Worm (Caenorhabditis elegans) whole organism, late embryonic: Measurements from ENCODE around the gene mam-6.
A peak's percentile ranks its signal among the peaks of the same experiment; 100 is the strongest.

Experiments used
- C38D4.7 ChIP-seq: fragments of 200-800 bp; sonication (Bioruptor generic); optimal IDR thresholded peaks from 2 replicates; lab custom pipeline; 2018; ENCODE audit warnings: mild to moderate bottlenecking, missing genetic modification characterization, moderate library complexity, missing compliant biosample characterization
- K09A11.1 ChIP-seq: sonication (generic microtip); optimal IDR thresholded peaks from 2 replicates; lab custom pipeline; 2017; ENCODE audit warnings: antibody characterized with exemption, mild to moderate bottlenecking, missing genetic modification characterization, missing compliant biosample characterization; ENCODE audit not compliant: insufficient read depth
- T23F11.4 ChIP-seq: fragments of 200-800 bp; sonication (Bioruptor generic); optimal IDR thresholded peaks from 2 replicates; lab custom pipeline; 2018; ENCODE audit warnings: mild to moderate bottlenecking, missing genetic modification characterization, missing compliant biosample characterization
- ama-1 ChIP-seq: fragments of 150-350 bp; optimal IDR thresholded peaks from 2 replicates; lab custom pipeline; 2014
- ceh-14 ChIP-seq: sonication (generic microtip); optimal IDR thresholded peaks from 2 replicates; lab custom pipeline; 2016; ENCODE audit warnings: missing genotype, missing genetic modification characterization, missing compliant biosample characterization
- ceh-18 ChIP-seq: sonication (generic microtip); optimal IDR thresholded peaks from 2 replicates; lab custom pipeline; 2016; ENCODE audit warnings: missing genetic modification characterization, missing compliant biosample characterization
- ceh-2 ChIP-seq: sonication (generic microtip); optimal IDR thresholded peaks from 2 replicates; lab custom pipeline; 2016; ENCODE audit warnings: missing genotype, missing genetic modification characterization, missing compliant biosample characterization
- ceh-22 ChIP-seq: sonication (generic microtip); optimal IDR thresholded peaks from 2 replicates; lab custom pipeline; 2017; ENCODE audit warnings: missing biosample characterization, missing genetic modification characterization
- ceh-24 ChIP-seq: sonication (generic microtip); optimal IDR thresholded peaks from 2 replicates; lab custom pipeline; 2016; ENCODE audit warnings: mild to moderate bottlenecking, missing genetic modification characterization, missing compliant biosample characterization
- ceh-31 ChIP-seq: sonication (generic microtip); optimal IDR thresholded peaks from 2 replicates; lab custom pipeline; 2016; ENCODE audit warnings: missing genetic modification characterization, missing compliant biosample characterization
- ceh-45 ChIP-seq: fragments of 200-800 bp; sonication (Bioruptor generic); IDR thresholded peaks from 2 replicates; pipeline ENCODE4 v1.3.6; 2022; ENCODE audit warnings: missing genetic modification reagents, missing genetic modification characterization, missing compliant biosample characterization
- ceh-48 ChIP-seq: sonication (generic microtip); optimal IDR thresholded peaks from 2 replicates; lab custom pipeline; 2016; ENCODE audit warnings: missing genetic modification characterization, inconsistent platforms, missing compliant biosample characterization
- ceh-9 ChIP-seq: sonication (generic microtip); optimal IDR thresholded peaks from 2 replicates; lab custom pipeline; 2016; ENCODE audit warnings: mild to moderate bottlenecking, missing genetic modification characterization, inconsistent platforms, missing compliant biosample characterization
- dve-1 ChIP-seq: sonication (generic microtip); optimal IDR thresholded peaks from 2 replicates; lab custom pipeline; 2017; ENCODE audit warnings: antibody characterized with exemption, mild to moderate bottlenecking, missing genetic modification characterization, missing compliant biosample characterization
- elt-2 ChIP-seq: sonication (generic microtip); optimal IDR thresholded peaks from 2 replicates; lab custom pipeline; 2016; ENCODE audit warnings: missing genetic modification reagents, missing genetic modification characterization, missing compliant biosample characterization
- elt-4 ChIP-seq: sonication (generic microtip); optimal IDR thresholded peaks from 2 replicates; lab custom pipeline; 2016; ENCODE audit warnings: missing genetic modification characterization, missing compliant biosample characterization
- ets-4 ChIP-seq: sonication (generic microtip); optimal IDR thresholded peaks from 2 replicates; lab custom pipeline; 2016; ENCODE audit warnings: missing genetic modification characterization, missing compliant biosample characterization
- fax-1 ChIP-seq: sonication (generic microtip); optimal IDR thresholded peaks from 2 replicates; lab custom pipeline; 2016; ENCODE audit warnings: missing genotype, missing genetic modification characterization, missing compliant biosample characterization
- gmeb-2 ChIP-seq: sonication (generic microtip); optimal IDR thresholded peaks from 2 replicates; lab custom pipeline; 2016; ENCODE audit warnings: missing genetic modification characterization, inconsistent platforms, missing compliant biosample characterization
- hlh-13 ChIP-seq: fragments of 200-800 bp; sonication (Bioruptor generic); optimal IDR thresholded peaks from 2 replicates; lab custom pipeline; 2018; ENCODE audit warnings: mild to moderate bottlenecking, missing genetic modification characterization, missing compliant biosample characterization
- hlh-8 ChIP-seq: sonication (generic microtip); optimal IDR thresholded peaks from 2 replicates; lab custom pipeline; 2016; ENCODE audit warnings: missing genotype, missing genetic modification characterization, missing compliant biosample characterization
- lin-11 ChIP-seq: fragments of 200-800 bp; sonication (Bioruptor generic); optimal IDR thresholded peaks from 2 replicates; lab custom pipeline; 2018; ENCODE audit warnings: mild to moderate bottlenecking, missing genetic modification characterization, missing compliant biosample characterization
- nhr-11 ChIP-seq: fragments of 150-350 bp; optimal IDR thresholded peaks from 2 replicates; lab custom pipeline; 2014; ENCODE audit warnings: missing biosample characterization, missing genetic modification characterization
- nhr-232 ChIP-seq: sonication (generic microtip); optimal IDR thresholded peaks from 2 replicates; lab custom pipeline; 2016; ENCODE audit warnings: missing genetic modification characterization, missing compliant biosample characterization
- pat-9 ChIP-seq: fragments of 200-800 bp; sonication (Bioruptor generic); optimal IDR thresholded peaks from 2 replicates; lab custom pipeline; 2018; ENCODE audit warnings: mild to moderate bottlenecking, missing genetic modification characterization, moderate library complexity, missing compliant biosample characterization
- pax-1 ChIP-seq: fragments of 150-350 bp; optimal IDR thresholded peaks from 2 replicates; lab custom pipeline; 2014; ENCODE audit warnings: missing biosample characterization, missing genetic modification characterization
- pha-2 ChIP-seq: sonication (generic microtip); optimal IDR thresholded peaks from 2 replicates; lab custom pipeline; 2017; ENCODE audit warnings: mild to moderate bottlenecking, missing genetic modification characterization, missing compliant biosample characterization
- pha-4 ChIP-seq: fragments of 150-350 bp; optimal IDR thresholded peaks from 2 replicates; lab custom pipeline; 2018; ENCODE audit warnings: missing biosample characterization, missing genetic modification reagents, missing genetic modification characterization
- pqm-1 ChIP-seq: sonication (generic microtip); optimal IDR thresholded peaks from 2 replicates; lab custom pipeline; 2016; ENCODE audit warnings: missing genetic modification characterization, missing compliant biosample characterization
- pros-1 ChIP-seq: fragments of 150-350 bp; optimal IDR thresholded peaks from 2 replicates; lab custom pipeline; 2014; ENCODE audit warnings: missing biosample characterization, missing genetic modification reagents, missing genetic modification characterization
- ref-2 ChIP-seq: sonication (generic microtip); optimal IDR thresholded peaks from 2 replicates; lab custom pipeline; 2016; ENCODE audit warnings: missing genetic modification characterization, missing compliant biosample characterization
- sdc-2 ChIP-seq: sonication (generic microtip); optimal IDR thresholded peaks from 2 replicates; lab custom pipeline; 2016; ENCODE audit warnings: missing genotype, missing genetic modification characterization, missing compliant biosample characterization
- syd-9 ChIP-seq: sonication (generic microtip); optimal IDR thresholded peaks from 2 replicates; lab custom pipeline; 2016; ENCODE audit warnings: mild to moderate bottlenecking, missing genetic modification characterization, moderate library complexity, missing compliant biosample characterization
- ttx-3 ChIP-seq: sonication (generic microtip); optimal IDR thresholded peaks from 2 replicates; lab custom pipeline; 2016; ENCODE audit warnings: missing genetic modification reagents, missing genetic modification characterization, missing compliant biosample characterization
- unc-42 ChIP-seq: sonication (generic microtip); optimal IDR thresholded peaks from 2 replicates; lab custom pipeline; 2016; ENCODE audit warnings: missing genotype, missing genetic modification characterization, missing compliant biosample characterization
- unc-55 ChIP-seq: sonication (generic microtip); optimal IDR thresholded peaks from 2 replicates; lab custom pipeline; 2017; ENCODE audit warnings: missing biosample characterization, missing genetic modification reagents, missing genetic modification characterization
- zip-5 ChIP-seq: sonication (generic microtip); optimal IDR thresholded peaks from 2 replicates; lab custom pipeline; 2016; ENCODE audit warnings: missing genetic modification characterization, missing compliant biosample characterization

The mam-6 gene

DNA sequence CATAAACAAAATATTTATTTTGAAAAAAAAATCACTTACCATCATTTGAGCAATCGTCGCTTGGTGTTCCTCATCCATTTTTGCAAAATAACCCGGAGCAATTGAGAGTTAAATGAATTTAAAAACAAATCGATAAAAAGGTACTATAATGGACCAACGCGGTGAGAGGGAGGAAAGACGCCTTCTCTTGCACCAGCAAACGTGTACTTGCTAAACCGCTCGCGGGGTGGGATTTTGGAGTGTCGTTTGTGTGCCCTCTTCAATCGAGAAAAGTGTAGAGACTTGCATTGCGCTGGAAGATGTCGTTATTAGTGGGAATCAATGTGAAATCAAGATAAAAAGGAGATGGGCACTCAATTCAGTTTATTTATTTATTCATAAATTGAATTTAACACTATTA, 14.7 kb upstream of the mam-6 start, which contains the start of gene H40L08.1:
Gene H40L08.1, minus strand, starts transcription at position 292 of the 400 bp plus-strand sequence.
- TF ChIP-seq nhr-232 (tag; lab: Kevin White, UChicago), result no peak
- peak; percentile 34 for TF ChIP-seq ceh-48
- no peak for TF ChIP-seq lin-11 (tag; lab: Kevin White, UChicago)
- TF ChIP-seq elt-2 (tag; lab: Kevin White, UChicago), result peak; percentile 38
- TF ChIP-seq hlh-8, result no peak
- no peak for TF ChIP-seq C38D4.7 (GFP tag; lab: Kevin White, UChicago)
- TF ChIP-seq elt-4 (tag; lab: Kevin White, UChicago), result no peak
- TF ChIP-seq nhr-11 (tag; lab: Kevin White, UChicago), result no peak
- TF ChIP-seq unc-55, result no peak
- TF ChIP-seq ceh-31, result no peak
- no peak for TF ChIP-seq K09A11.1 (tag; lab: Kevin White, UChicago)
- TF ChIP-seq unc-42 (tag; lab: Kevin White, UChicago), result peak; percentile 15
- TF ChIP-seq ama-1, result no peak
- TF ChIP-seq ceh-2, result no peak
- TF ChIP-seq T23F11.4 (GFP tag; lab: Kevin White, UChicago), result no peak
- no peak for TF ChIP-seq fax-1 (tag; lab: Kevin White, UChicago)
- no peak for TF ChIP-seq pqm-1 (tag; lab: Kevin White, UChicago)
- TF ChIP-seq ttx-3 (tag; lab: Kevin White, UChicago), result no peak
- TF ChIP-seq, all 69 proteins: peak for 3

DNA sequence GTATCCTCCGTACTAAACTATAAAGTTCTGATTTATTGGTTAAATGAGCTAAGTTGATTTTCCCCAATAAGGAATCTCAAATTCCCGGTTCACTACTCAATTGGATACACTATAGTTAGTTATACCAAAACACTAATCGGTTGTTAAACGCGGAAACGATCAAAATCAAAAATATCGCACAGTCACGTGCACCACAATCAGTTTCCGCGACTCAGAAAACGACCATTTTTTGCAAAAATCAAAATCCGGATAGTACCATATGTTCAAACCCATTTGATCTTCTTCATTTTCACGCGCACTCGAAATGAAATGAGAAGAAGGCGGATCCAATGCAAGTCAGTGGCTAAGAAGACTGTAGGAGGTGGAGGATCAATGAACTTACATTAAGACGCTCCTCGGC, 12.3 kb upstream of the mam-6 start:
- TF ChIP-seq ceh-14 (tag; lab: Kevin White, UChicago) (no peak), pros-1 (tag; lab: Kevin White, UChicago) (no peak), pat-9 (no peak), hlh-13 (GFP tag; lab: Kevin White, UChicago) (no peak), K09A11.1 (tag; lab: Kevin White, UChicago) (no peak), ceh-22 (tag; lab: Kevin White, UChicago) (no peak), ceh-18 (no peak), elt-4 (tag; lab: Kevin White, UChicago) (no peak), ceh-48 (no peak), sdc-2 (tag; lab: Kevin White, UChicago) (no peak), dve-1 (tag; lab: Kevin White, UChicago) (no peak), nhr-232 (tag; lab: Kevin White, UChicago) (no peak), ets-4 (no peak), pha-4 (tag; lab: Kevin White, UChicago) (no peak), pqm-1 (tag; lab: Kevin White, UChicago) (no peak), zip-5 (tag; lab: Kevin White, UChicago) (no peak), syd-9 (tag; lab: Kevin White, UChicago) (no peak), ceh-9 (tag; lab: Kevin White, UChicago) (no peak), hlh-8 (no peak), ceh-2 (no peak)

DNA sequence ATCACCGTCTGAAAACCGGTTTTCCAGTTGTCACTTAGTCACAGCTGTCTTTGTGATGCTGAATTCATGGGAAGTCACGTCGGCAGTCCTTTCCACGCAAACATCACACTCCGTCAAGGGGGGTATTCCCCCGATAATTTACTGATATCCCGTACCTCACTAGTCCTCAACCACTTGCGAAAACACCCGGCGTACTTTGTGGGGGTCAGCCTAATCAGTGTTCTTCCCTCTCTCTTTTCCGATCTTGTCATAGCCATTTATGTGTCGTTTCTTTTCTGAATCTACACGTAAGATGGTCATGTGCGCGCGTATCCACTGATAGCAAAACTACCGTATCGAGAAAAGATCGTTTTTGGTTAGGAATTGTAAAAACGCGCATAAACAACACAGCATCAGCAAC, 10.3 kb upstream of the mam-6 start:
- no peak for TF ChIP-seq pax-1 (tag; lab: Kevin White, UChicago)
- peak; percentile 33 for TF ChIP-seq ref-2

DNA sequence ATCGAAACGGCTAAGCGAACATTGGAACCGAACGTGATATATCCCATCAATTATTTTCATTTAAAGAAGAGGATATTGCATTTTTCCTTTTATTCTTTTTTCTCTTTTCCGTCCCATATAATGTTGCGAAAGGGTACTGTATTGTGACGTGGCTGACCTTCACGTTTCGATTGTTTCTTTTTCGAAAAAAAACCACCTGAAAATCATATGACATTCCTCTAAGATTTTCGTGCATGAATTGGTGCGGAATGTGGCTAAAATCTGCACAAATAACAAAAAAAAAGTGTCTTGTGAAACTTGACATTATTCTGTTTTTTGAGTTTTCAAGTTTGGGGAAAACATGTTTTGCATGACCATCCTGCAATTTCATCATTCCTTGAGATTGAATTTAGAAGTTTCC, 9.1 kb upstream of the mam-6 start:
- no peak for TF ChIP-seq ceh-45 (GFP tag; lab: Robert Waterston, UW)
- TF ChIP-seq nhr-11 (tag; lab: Kevin White, UChicago), result no peak
- no peak for TF ChIP-seq unc-42 (tag; lab: Kevin White, UChicago)
- no peak for TF ChIP-seq C38D4.7 (GFP tag; lab: Kevin White, UChicago)
- TF ChIP-seq unc-55, result no peak
- TF ChIP-seq ceh-24 (tag; lab: Kevin White, UChicago), result no peak
- TF ChIP-seq pha-2 (tag; lab: Kevin White, UChicago), result no peak
- TF ChIP-seq gmeb-2, result no peak
